Worm (Caenorhabditis elegans) whole organism, young adult: Measurements from ENCODE around the gene C44C10.7.

ENCODE experiments used
- C06A6.2 ChIP-seq: fragments of 200-800 bp; sonication (Bioruptor generic); conservative IDR thresholded peaks from 2 replicates; pipeline ENCODE4 v1.3.6; 2022; ENCODE audit warnings: missing genetic modification characterization, missing compliant biosample characterization
- D2030.7 ChIP-seq: fragments of 200-800 bp; sonication (Bioruptor generic); IDR thresholded peaks from 2 replicates; pipeline ENCODE4 v1.3.6; 2022; ENCODE audit warnings: missing genetic modification reagents, missing genetic modification characterization, missing compliant biosample characterization
- F39B2.1 ChIP-seq: fragments of 200-800 bp; sonication (Bioruptor generic); IDR thresholded peaks from 2 replicates; pipeline ENCODE4 v1.3.6; 2022; ENCODE audit warnings: missing genetic modification reagents, missing genetic modification characterization, missing compliant biosample characterization
- F52B5.7 ChIP-seq: sonication (generic microtip); optimal IDR thresholded peaks from 2 replicates; lab custom pipeline; 2016; ENCODE audit warnings: mild to moderate bottlenecking, missing genetic modification characterization, missing compliant biosample characterization
- F57C9.4 ChIP-seq: sonication (generic microtip); optimal IDR thresholded peaks from 2 replicates; lab custom pipeline; 2017; ENCODE audit warnings: mild to moderate bottlenecking, missing genetic modification characterization, missing compliant biosample characterization
- T07F8.4 ChIP-seq: sonication (generic microtip); optimal IDR thresholded peaks from 2 replicates; lab custom pipeline; 2016; ENCODE audit warnings: mild to moderate bottlenecking, missing genetic modification characterization, moderate library complexity, missing compliant biosample characterization
- Y53G8AR.9 ChIP-seq: fragments of 200-800 bp; sonication (Bioruptor generic); conservative IDR thresholded peaks from 2 replicates; pipeline ENCODE4 v1.3.6; 2022; ENCODE audit warnings: missing genetic modification reagents, missing genetic modification characterization, missing compliant biosample characterization
- Y56A3A.18 ChIP-seq: fragments of 200-800 bp; sonication (Bioruptor generic); IDR thresholded peaks from 2 replicates; pipeline ENCODE4 v1.3.6; 2022; ENCODE audit warnings: missing genetic modification reagents, missing genetic modification characterization, missing compliant biosample characterization
- Y67H2A.10 ChIP-seq: fragments of 200-800 bp; sonication (Bioruptor generic); conservative IDR thresholded peaks from 2 replicates; pipeline ENCODE4 v1.3.6; 2022; ENCODE audit warnings: missing genetic modification reagents, missing genetic modification characterization, missing compliant biosample characterization
- bed-1 ChIP-seq: fragments of 200-800 bp; sonication (Bioruptor generic); IDR thresholded peaks from 2 replicates; pipeline ENCODE4 v1.3.6; 2022; ENCODE audit warnings: missing genetic modification reagents, missing genetic modification characterization, missing compliant biosample characterization
- ccch-3 ChIP-seq: fragments of 200-800 bp; sonication (Bioruptor generic); optimal IDR thresholded peaks from 2 replicates; lab custom pipeline; 2018; ENCODE audit warnings: mild to moderate bottlenecking, missing genetic modification characterization, missing compliant biosample characterization
- ceh-100 ChIP-seq: fragments of 200-800 bp; sonication (Bioruptor generic); IDR thresholded peaks from 2 replicates; pipeline ENCODE4 v1.3.6; 2022; ENCODE audit warnings: missing genetic modification reagents, missing genetic modification characterization, missing compliant biosample characterization
- ceh-40 ChIP-seq: fragments of 200-800 bp; sonication (Bioruptor generic); IDR thresholded peaks from 2 replicates; pipeline ENCODE4 v1.3.6; 2022; ENCODE audit warnings: missing genetic modification characterization, missing compliant biosample characterization
- ceh-79 ChIP-seq: sonication (generic microtip); optimal IDR thresholded peaks from 2 replicates; lab custom pipeline; 2017; ENCODE audit warnings: mild to moderate bottlenecking, missing genetic modification characterization, missing compliant biosample characterization
- dox-1 ChIP-seq: fragments of 200-800 bp; sonication (Bioruptor generic); IDR thresholded peaks from 2 replicates; pipeline ENCODE4 v1.3.6; 2022; ENCODE audit warnings: missing genetic modification reagents, missing genetic modification characterization, missing compliant biosample characterization
- egl-44 ChIP-seq: fragments of 200-800 bp; sonication (Bioruptor generic); IDR thresholded peaks from 2 replicates; pipeline ENCODE4 v1.3.6; 2022; ENCODE audit warnings: missing genetic modification reagents, missing genetic modification characterization, missing compliant biosample characterization
- him-1 ChIP-seq: sonication (generic microtip); optimal IDR thresholded peaks from 2 replicates; lab custom pipeline; 2016; ENCODE audit warnings: missing genotype, missing genetic modification reagents, missing genetic modification characterization, missing compliant biosample characterization
- hlh-26 ChIP-seq: fragments of 200-800 bp; sonication (Bioruptor generic); conservative IDR thresholded peaks from 2 replicates; pipeline ENCODE4 v1.3.6; 2022; ENCODE audit warnings: missing genetic modification reagents, missing genetic modification characterization, missing compliant biosample characterization
- hmg-1.2 ChIP-seq: fragments of 200-800 bp; sonication (Bioruptor generic); IDR thresholded peaks from 2 replicates; pipeline ENCODE4 v1.3.6; 2022; ENCODE audit warnings: missing genetic modification reagents, missing genetic modification characterization, missing compliant biosample characterization
- let-607 ChIP-seq, 2 experiments: fragments of 200-800 bp in 1 of 2; sonication (Bioruptor generic) in 1 of 2; sonication (generic microtip) in 1 of 2; optimal IDR thresholded peaks; 2 replicates each; lab custom pipeline; 2016 to 2018; ENCODE audit warnings: mild to moderate bottlenecking in 2 of 2, missing compliant biosample characterization in 2 of 2, missing genetic modification characterization in 2 of 2, moderate library complexity in 2 of 2, missing genotype in 1 of 2
- lin-26 ChIP-seq: fragments of 200-800 bp; sonication (Bioruptor generic); IDR thresholded peaks from 2 replicates; pipeline ENCODE4 v1.3.6; 2022; ENCODE audit warnings: missing genetic modification reagents, missing genetic modification characterization, missing compliant biosample characterization
- lin-40 ChIP-seq: sonication (generic microtip); optimal IDR thresholded peaks from 2 replicates; lab custom pipeline; 2016; ENCODE audit warnings: missing genetic modification characterization, mild to moderate bottlenecking, missing compliant biosample characterization, missing genotype, missing genetic modification reagents
- lin-54 ChIP-seq: fragments of 200-800 bp; sonication (Bioruptor generic); optimal IDR thresholded peaks from 2 replicates; lab custom pipeline; 2018; ENCODE audit warnings: mild to moderate bottlenecking, missing genetic modification characterization, missing compliant biosample characterization
- lsy-27 ChIP-seq: sonication (generic microtip); optimal IDR thresholded peaks from 2 replicates; lab custom pipeline; 2017; ENCODE audit warnings: missing genetic modification characterization, mild to moderate bottlenecking, missing compliant biosample characterization, antibody characterized with exemption, missing genotype, borderline replicate concordance; ENCODE audit not compliant: insufficient read depth
- madf-3 ChIP-seq: fragments of 200-800 bp; sonication (Bioruptor generic); IDR thresholded peaks from 2 replicates; pipeline ENCODE4 v1.3.6; 2022; ENCODE audit warnings: missing genetic modification reagents, missing genetic modification characterization, missing compliant biosample characterization
- mcd-1 ChIP-seq: fragments of 200-800 bp; sonication (Bioruptor generic); IDR thresholded peaks from 2 replicates; pipeline ENCODE4 v1.3.6; 2022; ENCODE audit warnings: missing genetic modification reagents, missing genetic modification characterization, missing compliant biosample characterization
- mel-28 ChIP-seq: sonication (generic microtip); optimal IDR thresholded peaks from 2 replicates; lab custom pipeline; 2016; ENCODE audit warnings: borderline replicate concordance, mild to moderate bottlenecking, missing genetic modification characterization, missing compliant biosample characterization
- mes-4 ChIP-seq: sonication (generic microtip); optimal IDR thresholded peaks from 2 replicates; lab custom pipeline; 2016; ENCODE audit warnings: missing genotype, missing genetic modification characterization, missing compliant biosample characterization
- nfyb-1 ChIP-seq: fragments of 200-800 bp; sonication (Bioruptor generic); IDR thresholded peaks from 2 replicates; pipeline ENCODE4 v1.3.6; 2022; ENCODE audit warnings: missing genetic modification reagents, missing genetic modification characterization, missing compliant biosample characterization
- rcor-1 ChIP-seq: fragments of 200-800 bp; sonication (Bioruptor generic); IDR thresholded peaks from 2 replicates; pipeline ENCODE4 v1.3.6; 2022; ENCODE audit warnings: missing genetic modification reagents, missing genetic modification characterization, missing compliant biosample characterization
- rec-8 ChIP-seq, 2 experiments: sonication (generic microtip); optimal IDR thresholded peaks; 2 replicates each; lab custom pipeline; 2016; ENCODE audit warnings: mild to moderate bottlenecking in 2 of 2, missing genetic modification characterization in 2 of 2, missing genetic modification reagents in 2 of 2, missing genotype in 2 of 2, missing biosample characterization in 1 of 2, missing compliant biosample characterization in 1 of 2, moderate library complexity in 1 of 2
- rpc-1 ChIP-seq, 2 experiments: fragments of 150-350 bp in 1 of 2; sonication (generic microtip) in 1 of 2; optimal IDR thresholded peaks; 2 replicates each; lab custom pipeline; 2014 to 2018; ENCODE audit warnings: missing biosample characterization in 1 of 2, missing genetic modification characterization in 1 of 2, missing genetic modification reagents in 1 of 2, missing genotype in 1 of 2
- snpc-1.3 ChIP-seq: sonication (generic microtip); optimal IDR thresholded peaks from 2 replicates; lab custom pipeline; 2017; ENCODE audit warnings: missing genetic modification characterization, mild to moderate bottlenecking, missing compliant biosample characterization, antibody characterized with exemption, moderate library complexity, missing genotype, missing genetic modification reagents; ENCODE audit not compliant: insufficient read depth
- somi-1 ChIP-seq: fragments of 200-800 bp; sonication (Bioruptor generic); optimal IDR thresholded peaks from 2 replicates; lab custom pipeline; 2018; ENCODE audit warnings: mild to moderate bottlenecking, missing genetic modification characterization, missing compliant biosample characterization
- tlf-1 ChIP-seq: fragments of 200-800 bp; sonication (Bioruptor generic); optimal IDR thresholded peaks from 2 replicates; lab custom pipeline; 2018; ENCODE audit warnings: mild to moderate bottlenecking, missing genetic modification characterization, missing compliant biosample characterization
- unc-130 ChIP-seq: sonication (generic microtip); optimal IDR thresholded peaks from 2 replicates; lab custom pipeline; 2016; ENCODE audit warnings: missing genetic modification reagents, missing genetic modification characterization, missing compliant biosample characterization
- unc-62 ChIP-seq: fragments of 150-350 bp; optimal IDR thresholded peaks from 2 replicates; lab custom pipeline; 2014; ENCODE audit warnings: missing biosample characterization, missing genetic modification reagents, missing genetic modification characterization
- zim-3 ChIP-seq: sonication (generic microtip); optimal IDR thresholded peaks from 2 replicates; lab custom pipeline; 2017; ENCODE audit warnings: mild to moderate bottlenecking, missing genetic modification characterization, moderate library complexity, missing compliant biosample characterization
- ztf-18 ChIP-seq: sonication (generic microtip); optimal IDR thresholded peaks from 2 replicates; lab custom pipeline; 2016; ENCODE audit warnings: missing genotype, mild to moderate bottlenecking, missing genetic modification characterization, missing compliant biosample characterization
- ztf-25 ChIP-seq: fragments of 200-800 bp; sonication (Bioruptor generic); IDR thresholded peaks from 2 replicates; pipeline ENCODE4 v1.3.6; 2022; ENCODE audit warnings: missing genetic modification reagents, missing genetic modification characterization, missing compliant biosample characterization
- ztf-26 ChIP-seq: sonication (generic microtip); optimal IDR thresholded peaks from 2 replicates; lab custom pipeline; 2017; ENCODE audit warnings: missing genetic modification characterization, missing compliant biosample characterization

The C44C10.7 gene

DNA sequence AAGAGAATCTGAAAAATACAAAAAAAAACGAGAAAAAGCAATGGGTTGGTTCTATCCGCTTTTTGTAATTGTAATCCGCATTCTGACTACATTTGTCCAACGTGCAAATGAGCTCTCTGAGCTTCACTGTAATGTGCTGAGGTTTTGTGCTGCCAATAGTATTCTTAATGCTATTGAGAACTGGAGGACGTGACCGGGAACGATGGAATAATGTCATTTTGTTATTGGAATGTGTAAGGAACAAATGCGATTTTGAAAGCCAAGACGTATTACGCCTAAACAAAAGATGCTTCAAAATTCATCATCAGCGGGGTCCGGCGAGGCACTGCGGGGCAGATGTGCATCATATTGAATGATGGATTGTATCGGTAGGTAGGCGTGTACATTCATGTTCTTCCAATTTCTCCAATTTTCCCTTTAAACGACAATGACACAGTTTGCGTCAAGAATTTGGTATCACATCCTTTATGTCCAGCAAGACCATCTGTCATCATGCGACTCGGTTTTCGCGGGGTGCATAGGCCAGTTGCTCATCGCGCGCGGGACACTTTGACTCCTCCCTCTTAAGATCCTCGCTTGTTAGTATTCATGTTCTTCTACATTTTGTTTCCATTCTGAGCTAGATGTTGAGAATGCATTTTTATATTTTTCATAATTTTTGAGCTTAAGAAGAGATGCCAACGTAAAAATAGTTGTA is 14.9 kb downstream of the C44C10.7 start:
- TF ChIP-seq ztf-25 (GFP tag; lab: Robert Waterston, UW) (no peak), unc-130 (GFP tag; lab: Kevin White, UChicago) (no peak), somi-1 (no peak), F52B5.7 (tag; lab: Kevin White, UChicago) (no peak), nfyb-1 (no peak), ceh-40 (GFP tag; lab: Robert Waterston, UW) (no peak), ztf-18 (no peak), ccch-3 (no peak), Y67H2A.10 (GFP tag; lab: Robert Waterston, UW) (no peak), lin-26 (GFP tag; lab: Robert Waterston, UW) (no peak), dox-1 (no peak), lsy-27 (tag; lab: Kevin White, UChicago) (no peak), hlh-26 (GFP tag; lab: Robert Waterston, UW) (no peak), ztf-26 (tag; lab: Kevin White, UChicago) (no peak), mcd-1 (GFP tag; lab: Robert Waterston, UW) (no peak), mel-28 (tag; lab: Kevin White, UChicago) (no peak), F57C9.4 (tag; lab: Kevin White, UChicago) (no peak), F39B2.1 (GFP tag; lab: Robert Waterston, UW) (no peak), lin-40 (tag; lab: Kevin White, UChicago) (no peak), him-1 (tag; lab: Kevin White, UChicago) (no peak)

DNA sequence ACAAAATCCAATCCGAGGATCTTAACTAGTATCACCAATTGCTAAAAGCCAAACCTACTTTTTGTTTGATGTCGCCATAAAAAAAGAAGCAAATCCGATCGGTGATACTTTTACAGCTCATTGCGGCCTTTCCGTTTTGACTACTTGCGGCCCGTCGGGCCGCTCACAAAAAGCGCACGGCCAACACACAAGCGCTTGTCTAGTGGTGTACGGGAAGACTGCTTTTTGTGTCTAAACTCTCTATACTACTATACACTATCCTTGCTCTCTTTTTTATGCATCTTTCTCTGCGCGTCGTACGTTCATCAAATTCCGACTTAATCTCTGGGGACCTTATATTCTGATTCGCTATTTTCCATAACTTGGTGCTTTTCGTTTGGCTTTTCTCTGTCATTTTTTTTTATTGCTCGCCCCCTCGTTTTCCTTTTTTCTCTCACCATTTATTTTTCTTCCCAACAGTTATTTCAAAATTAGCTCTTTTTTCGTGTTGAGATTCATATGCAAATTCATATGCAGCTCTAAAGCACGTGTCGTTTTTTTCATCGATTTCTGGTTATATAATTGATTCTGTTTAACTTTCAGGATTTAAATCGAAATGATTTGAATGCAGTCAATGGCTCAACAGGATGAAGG is 21.4 kb downstream of the C44C10.7 start, which contains the start of gene noca-2:
noca-2 (plus strand) TSS at position 583 of the 633 bp plus-strand sequence.
- TF ChIP-seq ceh-79 (tag; lab: Kevin White, UChicago) (no peak), F39B2.1 (GFP tag; lab: Robert Waterston, UW) (no peak), Y67H2A.10 (GFP tag; lab: Robert Waterston, UW) (no peak), T07F8.4 (tag; lab: Kevin White, UChicago) (no peak), mes-4 (no peak), rec-8 (tag; optimal IDR thresholded peaks at IDR 0.05; lab: Kevin White, UChicago) (no peak), nfyb-1 (0 out of 2 replicates have a peak, but pooled peaks have one; percentile 49), rpc-1 (optimal IDR thresholded peaks at IDR 0.05; lab: Kevin White, UChicago) (no peak), rpc-1 (tag; optimal IDR thresholded peaks at IDR 0.05; lab: Kevin White, UChicago) (no peak), let-607 (tag; optimal IDR thresholded peaks at IDR 0.05; lab: Kevin White, UChicago) (no peak), hmg-1.2 (GFP tag; lab: Robert Waterston, UW) (peak; percentile 73; the same call in 1 of the 2 replicates)
- TF ChIP-seq, all 124 proteins: peak for 2

DNA sequence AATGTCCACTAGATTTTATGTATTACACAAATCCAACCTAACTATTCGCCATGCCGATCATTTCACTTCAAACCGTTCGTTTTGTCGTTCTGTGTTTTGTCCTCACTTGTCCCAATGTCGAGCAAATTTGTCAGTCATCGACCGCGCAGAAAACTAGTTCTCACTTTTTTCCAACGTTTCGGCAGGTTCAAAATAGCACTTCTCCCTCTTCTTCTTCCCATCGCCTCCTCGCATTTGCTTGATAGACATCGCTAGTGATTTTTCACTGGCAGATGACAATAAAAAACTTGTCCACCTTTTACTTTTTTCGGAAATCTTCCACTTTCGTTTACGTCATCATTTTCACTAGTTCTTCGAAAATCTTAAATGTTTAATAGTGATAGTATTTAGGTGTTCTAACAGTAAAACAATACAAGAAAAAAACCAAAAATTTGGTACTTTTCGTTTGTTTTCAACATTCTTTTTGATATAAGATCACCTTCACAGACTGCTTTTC is 22.5 kb downstream of the C44C10.7 start:
- no peak for TF ChIP-seq zim-3

DNA sequence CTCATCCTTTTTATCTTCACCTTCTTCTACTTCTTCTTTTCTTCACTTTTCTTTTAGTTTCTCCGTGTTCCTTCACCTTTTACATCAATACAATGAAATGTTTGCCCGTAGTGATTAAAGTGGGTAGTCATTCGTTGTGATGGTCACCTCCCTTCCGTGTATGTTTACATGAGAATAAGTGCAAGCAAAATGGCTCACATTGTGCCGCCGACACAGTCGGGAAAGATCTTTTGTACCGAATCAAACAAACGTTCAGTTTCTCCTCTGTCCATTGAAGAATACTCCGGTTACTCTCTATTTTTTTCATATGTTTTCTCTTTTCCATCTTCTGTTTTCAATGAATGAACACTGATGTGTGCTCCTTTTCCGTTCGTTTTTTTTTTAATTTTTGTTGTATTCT is 23.9 kb downstream of the C44C10.7 start:
- TF ChIP-seq F39B2.1 (GFP tag; lab: Robert Waterston, UW) = no peak
- TF ChIP-seq rcor-1 (GFP tag; lab: Robert Waterston, UW) = no peak
- TF ChIP-seq unc-62 (GFP tag; lab: Kevin White, UChicago) = no peak
- TF ChIP-seq D2030.7 (GFP tag; lab: Robert Waterston, UW) = no peak
- TF ChIP-seq madf-3 (GFP tag; lab: Robert Waterston, UW) = no peak
- no peak for TF ChIP-seq lin-54 (GFP tag; lab: Kevin White, UChicago)
- no peak for TF ChIP-seq C06A6.2 (GFP tag; lab: Robert Waterston, UW)
- TF ChIP-seq Y53G8AR.9 (GFP tag; lab: Robert Waterston, UW) = no peak
- no peak for TF ChIP-seq ztf-26 (tag; lab: Kevin White, UChicago)
- TF ChIP-seq ceh-100 (GFP tag; lab: Robert Waterston, UW) = no peak
- TF ChIP-seq bed-1 = no peak
- no peak for TF ChIP-seq snpc-1.3 (tag; lab: Kevin White, UChicago)
- no peak for TF ChIP-seq egl-44
- no peak for TF ChIP-seq tlf-1 (GFP tag; lab: Kevin White, UChicago)
- TF ChIP-seq Y56A3A.18 (GFP tag; lab: Robert Waterston, UW) = no peak
